Fruit fly (Drosophila melanogaster) whole organism, adult: ENCODE results near the gene Spt7.
"Not testable (repeated sequence)": the region's sequence is repeated elsewhere in the genome, so short reads cannot be mapped to it uniquely, and the experiment has no call there.

Source experiments
- CG1620 ChIP-seq: fragments of 200-800 bp; sonication (Bioruptor generic); optimal IDR thresholded peaks from 2 replicates; lab custom pipeline; 2016; ENCODE audit warnings: missing biosample characterization, missing genetic modification characterization
- CG7101 ChIP-seq: fragments of 200-800 bp; sonication (Bioruptor generic); optimal IDR thresholded peaks from 2 replicates; lab custom pipeline; 2018; ENCODE audit warnings: missing biosample characterization, mild to moderate bottlenecking, missing genetic modification characterization, moderate library complexity
- cnc ChIP-seq, 2 experiments: fragments of >200 bp; optimal IDR thresholded peaks; 2 replicates each; lab custom pipeline; 2017
- ovo ChIP-seq: fragments of 200-800 bp; sonication (Bioruptor generic); optimal IDR thresholded peaks from 2 replicates; lab custom pipeline; 2016; ENCODE audit warnings: missing biosample characterization, missing genetic modification characterization

DNA sequence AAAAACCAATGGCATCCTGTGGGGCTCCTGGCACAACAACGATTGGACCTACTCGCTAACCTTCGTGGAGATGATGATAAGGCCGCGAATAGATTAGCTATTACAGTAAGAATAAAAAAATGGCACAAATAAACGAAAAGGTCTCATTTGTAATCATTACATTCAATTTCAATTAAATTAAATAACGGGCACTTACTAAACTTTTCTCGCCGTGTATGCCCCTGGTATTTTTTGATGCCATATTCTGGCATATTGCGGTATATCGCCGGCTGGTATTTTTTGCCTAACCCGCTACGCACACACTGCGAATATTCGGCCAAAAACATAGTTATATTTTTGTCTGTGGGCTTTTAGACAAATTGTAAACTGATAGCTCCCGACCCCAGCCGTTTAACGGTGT is 49.1 kb downstream of the Spt7 start, which contains the start of gene Gss2:
- not testable (repeated sequence) for TF ChIP-seq CG7101 (tag; lab: Kevin White, UChicago); cnc (optimal IDR thresholded peaks at IDR 0.05; lab: Kevin White, UChicago); CG1620 (GFP tag; lab: Kevin White, UChicago); ovo
